Fruit fly (Drosophila melanogaster) whole organism: ENCODE data around the gene sordd1.

ENCODE experiments used
- CG8478 ChIP-seq: fragments of >200 bp; optimal IDR thresholded peaks from 2 replicates; lab custom pipeline; 2018; ENCODE audit warnings: inconsistent platforms
- EcR ChIP-seq, 2 experiments: fragments of >200 bp; optimal IDR thresholded peaks; 2 replicates each; lab custom pipeline; 2017; ENCODE audit warnings: missing biosample characterization in 2 of 2, missing genetic modification characterization in 2 of 2, missing genetic modification reagents in 2 of 2
- pan ChIP-seq: fragments of >200 bp; optimal IDR thresholded peaks from 2 replicates; lab custom pipeline; 2017
- psq ChIP-seq: fragments of >200 bp; optimal IDR thresholded peaks from 2 replicates; lab custom pipeline; 2017

DNA sequence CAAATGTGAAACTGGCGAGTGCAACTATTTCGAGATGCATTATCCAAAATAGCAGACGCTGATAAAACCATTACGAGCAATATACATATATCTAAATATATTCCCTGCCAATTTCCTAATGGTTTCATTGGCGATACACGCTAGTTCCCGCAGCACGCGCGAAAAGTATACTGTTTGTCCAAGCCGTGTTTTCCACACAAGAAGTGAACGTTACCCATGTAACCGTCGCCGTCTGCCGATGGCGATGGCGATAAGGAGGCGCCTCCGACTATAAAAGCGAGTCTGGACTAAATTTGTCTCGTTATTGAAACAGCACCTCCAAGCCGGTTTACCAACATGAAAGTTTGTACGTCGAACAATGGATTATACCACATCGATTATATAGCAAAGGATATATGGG is 17.0 kb downstream of the sordd1 start, which contains the start of gene CG43673:
- TF ChIP-seq psq (no peak), EcR (GFP tag; optimal IDR thresholded peaks at IDR 0.05; lab: Kevin White, UChicago) (no peak), CG8478 (lab: Kevin White, UChicago) (no peak), pan (lab: Kevin White, UChicago) (no peak)
